Worm (Caenorhabditis elegans) whole organism, L3 larva: ENCODE measurements around the gene col-115.

Experiments used
- ceh-82 ChIP-seq: fragments of 150-350 bp; optimal IDR thresholded peaks from 2 replicates; lab custom pipeline; 2014; ENCODE audit warnings: missing biosample characterization, missing genetic modification characterization
- egl-27 ChIP-seq: sonication (generic microtip); optimal IDR thresholded peaks from 4 replicates; lab custom pipeline; 2017; ENCODE audit warnings: missing biosample characterization, missing genetic modification reagents, missing genetic modification characterization
- elt-3 ChIP-seq, 3 experiments: fragments of 150-350 bp in 1 of 3; sonication (generic microtip) in 2 of 3; optimal IDR thresholded peaks; 2 replicates in 2 of 3; 4 replicates in 1 of 3; lab custom pipeline; 2014 to 2017; ENCODE audit warnings: missing biosample characterization in 3 of 3, missing genetic modification characterization in 3 of 3
- mdl-1 ChIP-seq: fragments of 150-350 bp; optimal IDR thresholded peaks from 2 replicates; lab custom pipeline; 2014; ENCODE audit warnings: missing biosample characterization, missing genetic modification characterization
- mml-1 ChIP-seq: fragments of 150-350 bp; sonication (generic microtip); optimal IDR thresholded peaks from 3 replicates; lab custom pipeline; 2014; ENCODE audit warnings: missing biosample characterization, missing genetic modification characterization
- nfya-1 ChIP-seq: sonication (generic microtip); optimal IDR thresholded peaks from 2 replicates; lab custom pipeline; 2017; ENCODE audit warnings: missing genetic modification characterization, mild to moderate bottlenecking, missing compliant biosample characterization, antibody characterized with exemption, moderate library complexity; ENCODE audit not compliant: insufficient read depth
- pqm-1 ChIP-seq: fragments of 150-350 bp; optimal IDR thresholded peaks from 2 replicates; lab custom pipeline; 2017; ENCODE audit warnings: missing biosample characterization, missing genetic modification characterization, inconsistent platforms
- unc-62 ChIP-seq: fragments of 150-350 bp; sonication (generic microtip); optimal IDR thresholded peaks from 4 replicates; lab custom pipeline; 2014; ENCODE audit warnings: missing biosample characterization, missing genetic modification reagents, missing genetic modification characterization

- no peak for TF ChIP-seq nfya-1 (tag; lab: Kevin White, UChicago)
- TF ChIP-seq elt-3 (tag; optimal IDR thresholded peaks at IDR 0.05; lab: Kevin White, UChicago), result no peak
- TF ChIP-seq mdl-1 (tag; lab: Kevin White, UChicago), result no peak
- no peak for TF ChIP-seq ceh-82 (tag; lab: Kevin White, UChicago)
- no peak for TF ChIP-seq pqm-1
- TF ChIP-seq egl-27 (tag; lab: Kevin White, UChicago), result no peak
- TF ChIP-seq unc-62 (GFP tag; lab: Kevin White, UChicago), result no peak
- TF ChIP-seq mml-1 (tag; lab: Kevin White, UChicago), result no peak
Observed at ce11 chrIV:8005376-8005775, 16.9 kb downstream of the col-115 start.
